Worm (Caenorhabditis elegans) whole organism, young adult: ENCODE data around the gene hcp-3.

ENCODE experiments used
- F22D6.2 ChIP-seq: sonication (generic microtip); optimal IDR thresholded peaks from 2 replicates; lab custom pipeline; 2016; ENCODE audit warnings: mild to moderate bottlenecking, missing genetic modification characterization, missing compliant biosample characterization
- F39B2.1 ChIP-seq: fragments of 200-800 bp; sonication (Bioruptor generic); IDR thresholded peaks from 2 replicates; pipeline ENCODE4 v1.3.6; 2022; ENCODE audit warnings: missing genetic modification reagents, missing genetic modification characterization, missing compliant biosample characterization
- F49E8.2 ChIP-seq: sonication (generic microtip); optimal IDR thresholded peaks from 3 replicates; lab custom pipeline; 2017; ENCODE audit warnings: missing genetic modification characterization, mild to moderate bottlenecking, missing compliant biosample characterization, antibody characterized with exemption, moderate library complexity; ENCODE audit not compliant: insufficient read depth
- F55B11.4 ChIP-seq: sonication (generic microtip); optimal IDR thresholded peaks from 2 replicates; lab custom pipeline; 2016; ENCODE audit warnings: missing compliant biosample characterization, missing genetic modification characterization, borderline replicate concordance; ENCODE audit not compliant: insufficient read depth
- F57C9.4 ChIP-seq: sonication (generic microtip); optimal IDR thresholded peaks from 2 replicates; lab custom pipeline; 2017; ENCODE audit warnings: mild to moderate bottlenecking, missing genetic modification characterization, missing compliant biosample characterization
- K11D2.4 ChIP-seq: fragments of 200-800 bp; sonication (Bioruptor generic); IDR thresholded peaks from 2 replicates; pipeline ENCODE4 v1.3.6; 2022; ENCODE audit warnings: missing genetic modification reagents, missing genetic modification characterization, missing compliant biosample characterization
- K12H6.12 ChIP-seq: fragments of 200-800 bp; sonication (Bioruptor generic); optimal IDR thresholded peaks from 2 replicates; lab custom pipeline; 2018; ENCODE audit warnings: mild to moderate bottlenecking, missing genetic modification characterization, missing compliant biosample characterization
- Y53F4B.3 ChIP-seq: fragments of 200-800 bp; sonication (Bioruptor generic); IDR thresholded peaks from 2 replicates; pipeline ENCODE4 v1.3.6; 2022; ENCODE audit warnings: missing genetic modification reagents, missing genetic modification characterization, missing compliant biosample characterization
- Y53G8AR.9 ChIP-seq: fragments of 200-800 bp; sonication (Bioruptor generic); conservative IDR thresholded peaks from 2 replicates; pipeline ENCODE4 v1.3.6; 2022; ENCODE audit warnings: missing genetic modification reagents, missing genetic modification characterization, missing compliant biosample characterization
- Y79H2A.3 ChIP-seq: fragments of 200-800 bp; sonication (Bioruptor generic); conservative IDR thresholded peaks from 2 replicates; pipeline ENCODE4 v1.3.6; 2022; ENCODE audit warnings: missing genetic modification reagents, missing genetic modification characterization, missing compliant biosample characterization
- Y95B8A.8 ChIP-seq: fragments of 200-800 bp; sonication (Bioruptor generic); IDR thresholded peaks from 2 replicates; pipeline ENCODE4 v1.3.6; 2022; ENCODE audit warnings: missing genetic modification reagents, missing genetic modification characterization, missing compliant biosample characterization
- aptf-2 ChIP-seq: fragments of 200-800 bp; sonication (Bioruptor generic); conservative IDR thresholded peaks from 2 replicates; pipeline ENCODE4 v1.3.6; 2022; ENCODE audit warnings: missing genetic modification reagents, missing genetic modification characterization, missing compliant biosample characterization
- aptf-3 ChIP-seq: fragments of 200-800 bp; sonication (Bioruptor generic); IDR thresholded peaks from 2 replicates; pipeline ENCODE4 v1.3.6; 2022; ENCODE audit warnings: missing genetic modification characterization, missing compliant biosample characterization
- attf-5 ChIP-seq: fragments of 200-800 bp; sonication (Bioruptor generic); optimal IDR thresholded peaks from 2 replicates; lab custom pipeline; 2018; ENCODE audit warnings: mild to moderate bottlenecking, missing genetic modification characterization, missing compliant biosample characterization
- attf-6 ChIP-seq: fragments of 200-800 bp; sonication (Bioruptor generic); IDR thresholded peaks from 2 replicates; pipeline ENCODE4 v1.3.6; 2022; ENCODE audit warnings: missing genetic modification reagents, missing genetic modification characterization, missing compliant biosample characterization
- cebp-1 ChIP-seq, 2 experiments: fragments of 200-800 bp in 1 of 2; sonication (Bioruptor generic) in 1 of 2; sonication (generic microtip) in 1 of 2; IDR thresholded peaks in 1 of 2; optimal IDR thresholded peaks in 1 of 2; 2 replicates each; pipeline versions ENCODE4 v1.3.6 to Lab custom; 2017 to 2022; ENCODE audit warnings: missing compliant biosample characterization in 2 of 2, missing genetic modification characterization in 2 of 2, mild to moderate bottlenecking in 1 of 2, missing genetic modification reagents in 1 of 2, moderate library complexity in 1 of 2
- cebp-2 ChIP-seq: fragments of 200-800 bp; sonication (Bioruptor generic); IDR thresholded peaks from 2 replicates; pipeline ENCODE4 v1.3.6; 2022; ENCODE audit warnings: missing genetic modification characterization, missing compliant biosample characterization
- ceh-79 ChIP-seq: sonication (generic microtip); optimal IDR thresholded peaks from 2 replicates; lab custom pipeline; 2017; ENCODE audit warnings: mild to moderate bottlenecking, missing genetic modification characterization, missing compliant biosample characterization
- ceh-91 ChIP-seq: fragments of 200-800 bp; sonication (Bioruptor generic); IDR thresholded peaks from 2 replicates; pipeline ENCODE4 v1.3.6; 2022; ENCODE audit warnings: missing genetic modification reagents, missing genetic modification characterization, missing compliant biosample characterization
- dpff-1 ChIP-seq: sonication (generic microtip); optimal IDR thresholded peaks from 2 replicates; lab custom pipeline; 2017; ENCODE audit warnings: mild to moderate bottlenecking, missing genetic modification characterization, missing compliant biosample characterization
- efl-1 ChIP-seq: fragments of 150-350 bp; optimal IDR thresholded peaks from 2 replicates; lab custom pipeline; 2014; ENCODE audit warnings: missing biosample characterization, missing genetic modification reagents, missing genetic modification characterization
- egl-18 ChIP-seq: fragments of 200-800 bp; sonication (Bioruptor generic); IDR thresholded peaks from 2 replicates; pipeline ENCODE4 v1.3.6; 2022; ENCODE audit warnings: missing genetic modification reagents, missing genetic modification characterization, missing compliant biosample characterization
- ets-4 ChIP-seq: fragments of 200-800 bp; sonication (Bioruptor generic); optimal IDR thresholded peaks from 2 replicates; lab custom pipeline; 2018; ENCODE audit warnings: mild to moderate bottlenecking, missing genetic modification characterization, missing compliant biosample characterization
- him-1 ChIP-seq: sonication (generic microtip); optimal IDR thresholded peaks from 2 replicates; lab custom pipeline; 2016; ENCODE audit warnings: missing genotype, missing genetic modification reagents, missing genetic modification characterization, missing compliant biosample characterization
- hmg-1.2 ChIP-seq: fragments of 200-800 bp; sonication (Bioruptor generic); IDR thresholded peaks from 2 replicates; pipeline ENCODE4 v1.3.6; 2022; ENCODE audit warnings: missing genetic modification reagents, missing genetic modification characterization, missing compliant biosample characterization
- hmg-20 ChIP-seq: fragments of 200-800 bp; sonication (Bioruptor generic); IDR thresholded peaks from 2 replicates; pipeline ENCODE4 v1.3.6; 2022; ENCODE audit warnings: missing genetic modification reagents, missing genetic modification characterization, missing compliant biosample characterization
- lag-1 ChIP-seq: fragments of 200-800 bp; sonication (Bioruptor generic); IDR thresholded peaks from 2 replicates; pipeline ENCODE4 v1.3.6; 2022; ENCODE audit warnings: missing genetic modification reagents, missing genetic modification characterization, missing compliant biosample characterization
- let-607 ChIP-seq, 2 experiments: fragments of 200-800 bp in 1 of 2; sonication (Bioruptor generic) in 1 of 2; sonication (generic microtip) in 1 of 2; optimal IDR thresholded peaks; 2 replicates each; lab custom pipeline; 2016 to 2018; ENCODE audit warnings: mild to moderate bottlenecking in 2 of 2, missing compliant biosample characterization in 2 of 2, missing genetic modification characterization in 2 of 2, moderate library complexity in 2 of 2, missing genotype in 1 of 2
- lin-26 ChIP-seq: fragments of 200-800 bp; sonication (Bioruptor generic); IDR thresholded peaks from 2 replicates; pipeline ENCODE4 v1.3.6; 2022; ENCODE audit warnings: missing genetic modification reagents, missing genetic modification characterization, missing compliant biosample characterization
- lin-40 ChIP-seq: sonication (generic microtip); optimal IDR thresholded peaks from 2 replicates; lab custom pipeline; 2016; ENCODE audit warnings: missing genetic modification characterization, mild to moderate bottlenecking, missing compliant biosample characterization, missing genotype, missing genetic modification reagents
- lir-1 ChIP-seq: fragments of 200-800 bp; sonication (Bioruptor generic); conservative IDR thresholded peaks from 2 replicates; pipeline ENCODE4 v1.3.6; 2022; ENCODE audit warnings: missing genetic modification reagents, missing genetic modification characterization, missing compliant biosample characterization
- lsl-1 ChIP-seq: fragments of 200-800 bp; sonication (Bioruptor generic); optimal IDR thresholded peaks from 2 replicates; lab custom pipeline; 2018; ENCODE audit warnings: mild to moderate bottlenecking, missing genetic modification characterization, moderate library complexity, missing compliant biosample characterization
- madf-10 ChIP-seq: sonication (generic microtip); optimal IDR thresholded peaks from 2 replicates; lab custom pipeline; 2016; ENCODE audit warnings: mild to moderate bottlenecking, missing genetic modification characterization, missing compliant biosample characterization
- nfya-1 ChIP-seq: sonication (generic microtip); optimal IDR thresholded peaks from 2 replicates; lab custom pipeline; 2017; ENCODE audit warnings: antibody characterized with exemption, missing compliant biosample characterization, missing genetic modification characterization, borderline replicate concordance; ENCODE audit not compliant: insufficient read depth
- nfya-2 ChIP-seq: fragments of 200-800 bp; sonication (Bioruptor generic); IDR thresholded peaks from 2 replicates; pipeline ENCODE4 v1.3.6; 2022; ENCODE audit warnings: missing genetic modification reagents, missing genetic modification characterization, missing compliant biosample characterization
- nhr-179 ChIP-seq: sonication (generic microtip); optimal IDR thresholded peaks from 2 replicates; lab custom pipeline; 2016; ENCODE audit warnings: mild to moderate bottlenecking, missing genetic modification characterization, missing compliant biosample characterization
- nhr-27 ChIP-seq: fragments of 200-800 bp; sonication (Bioruptor generic); optimal IDR thresholded peaks from 2 replicates; lab custom pipeline; 2018; ENCODE audit warnings: mild to moderate bottlenecking, missing genetic modification characterization, moderate library complexity, missing compliant biosample characterization
- nhr-90 ChIP-seq: sonication (generic microtip); optimal IDR thresholded peaks from 2 replicates; lab custom pipeline; 2016; ENCODE audit warnings: missing genotype, mild to moderate bottlenecking, missing genetic modification characterization, missing compliant biosample characterization
- rcor-1 ChIP-seq: fragments of 200-800 bp; sonication (Bioruptor generic); IDR thresholded peaks from 2 replicates; pipeline ENCODE4 v1.3.6; 2022; ENCODE audit warnings: missing genetic modification reagents, missing genetic modification characterization, missing compliant biosample characterization
- rpc-1 ChIP-seq, 2 experiments: fragments of 150-350 bp in 1 of 2; sonication (generic microtip) in 1 of 2; optimal IDR thresholded peaks; 2 replicates each; lab custom pipeline; 2014 to 2018; ENCODE audit warnings: missing biosample characterization in 1 of 2, missing genetic modification characterization in 1 of 2, missing genetic modification reagents in 1 of 2, missing genotype in 1 of 2
- sdz-38 ChIP-seq: sonication (generic microtip); optimal IDR thresholded peaks from 2 replicates; lab custom pipeline; 2016; ENCODE audit warnings: missing genotype, missing genetic modification characterization, missing compliant biosample characterization
- sea-2 ChIP-seq: fragments of 200-800 bp; sonication (Bioruptor generic); IDR thresholded peaks from 2 replicates; pipeline ENCODE4 v1.3.6; 2022; ENCODE audit warnings: missing genetic modification characterization, missing compliant biosample characterization
- ztf-22 ChIP-seq: fragments of 200-800 bp; sonication (Bioruptor generic); optimal IDR thresholded peaks from 2 replicates; lab custom pipeline; 2018; ENCODE audit warnings: mild to moderate bottlenecking, missing genetic modification characterization, moderate library complexity, missing compliant biosample characterization
- ztf-25 ChIP-seq: fragments of 200-800 bp; sonication (Bioruptor generic); IDR thresholded peaks from 2 replicates; pipeline ENCODE4 v1.3.6; 2022; ENCODE audit warnings: missing genetic modification reagents, missing genetic modification characterization, missing compliant biosample characterization
- ztf-26 ChIP-seq: sonication (generic microtip); optimal IDR thresholded peaks from 2 replicates; lab custom pipeline; 2017; ENCODE audit warnings: missing genetic modification characterization, missing compliant biosample characterization
- ztf-28 ChIP-seq: fragments of 200-800 bp; sonication (Bioruptor generic); IDR thresholded peaks from 2 replicates; pipeline ENCODE4 v1.3.6; 2022; ENCODE audit warnings: missing genetic modification reagents, missing genetic modification characterization, missing compliant biosample characterization
- ztf-3 ChIP-seq: fragments of 200-800 bp; sonication (Bioruptor generic); optimal IDR thresholded peaks from 2 replicates; lab custom pipeline; 2018; ENCODE audit warnings: mild to moderate bottlenecking, missing genetic modification characterization, missing compliant biosample characterization
- ztf-6 ChIP-seq: fragments of 200-800 bp; sonication (Bioruptor generic); IDR thresholded peaks from 2 replicates; pipeline ENCODE4 v1.3.6; 2022; ENCODE audit warnings: missing genetic modification reagents, missing genetic modification characterization, missing compliant biosample characterization

hcp-3 gene

ce11 chrIII:9615114-9615513, 1.2 kb downstream of the hcp-3 start (continued):
- TF ChIP-seq ceh-91 (GFP tag; lab: Robert Waterston, UW) (no peak), nhr-27 (tag; lab: Kevin White, UChicago) (no peak), lir-1 (no peak), nfya-2 (GFP tag; lab: Robert Waterston, UW) (0 out of 2 replicates have a peak, but pooled peaks have one; percentile 11), cebp-2 (no peak), sdz-38 (no peak), nhr-90 (tag; lab: Kevin White, UChicago) (no peak), ceh-79 (tag; lab: Kevin White, UChicago) (no peak), attf-6 (GFP tag; lab: Robert Waterston, UW) (peak; percentile 80), lin-40 (tag; lab: Kevin White, UChicago) (no peak), nhr-179 (no peak), Y79H2A.3 (GFP tag; lab: Robert Waterston, UW) (no peak; the same call in 1 of the 2 replicates), ztf-22 (no peak), lag-1 (no peak), aptf-2 (GFP tag; lab: Robert Waterston, UW) (no peak), nfya-1 (no peak), ztf-6 (GFP tag; lab: Robert Waterston, UW) (no peak), hmg-1.2 (GFP tag; lab: Robert Waterston, UW) (peak; percentile 44), cebp-1 (GFP tag; IDR thresholded peaks at IDR 0.05; lab: Robert Waterston, UW) (no peak), cebp-1 (tag; optimal IDR thresholded peaks at IDR 0.05; lab: Kevin White, UChicago) (no peak), F39B2.1 (GFP tag; lab: Robert Waterston, UW) (peak; percentile 58; the same call in 1 of the 2 replicates), rpc-1 (optimal IDR thresholded peaks at IDR 0.05; lab: Kevin White, UChicago) (no peak), rpc-1 (tag; optimal IDR thresholded peaks at IDR 0.05; lab: Kevin White, UChicago) (no peak), Y53G8AR.9 (GFP tag; lab: Robert Waterston, UW) (peak; percentile 90), egl-18 (GFP tag; lab: Robert Waterston, UW) (no peak), K12H6.12 (tag; lab: Kevin White, UChicago) (no peak), efl-1 (GFP tag; lab: Kevin White, UChicago) (peak; percentile 43), ztf-26 (tag; lab: Kevin White, UChicago) (no peak), him-1 (peak; percentile 48), rcor-1 (GFP tag; lab: Robert Waterston, UW) (peak; percentile 26; the same call in 1 of the 2 replicates), lin-26 (GFP tag; lab: Robert Waterston, UW) (peak; percentile 76), F57C9.4 (tag; lab: Kevin White, UChicago) (no peak), ets-4 (no peak), ztf-3 (GFP tag; lab: Kevin White, UChicago) (no peak), dpff-1 (tag; lab: Kevin White, UChicago) (no peak), let-607 (tag; optimal IDR thresholded peaks at IDR 0.05; lab: Kevin White, UChicago) (no peak), F49E8.2 (tag; lab: Kevin White, UChicago) (peak; percentile 97), aptf-3 (GFP tag; lab: Robert Waterston, UW) (no peak), hmg-20 (GFP tag; lab: Robert Waterston, UW) (no peak), Y95B8A.8 (GFP tag; lab: Robert Waterston, UW) (peak; percentile 58), lsl-1 (peak; percentile 62), ztf-28 (GFP tag; lab: Robert Waterston, UW) (no peak), sea-2 (GFP tag; lab: Robert Waterston, UW) (no peak), F55B11.4 (tag; lab: Kevin White, UChicago) (no peak), ztf-25 (no peak), madf-10 (tag; lab: Kevin White, UChicago) (no peak), F22D6.2 (tag; lab: Kevin White, UChicago) (no peak), K11D2.4 (GFP tag; lab: Robert Waterston, UW) (no peak), Y53F4B.3 (no peak), attf-5 (peak; percentile 17)
